Fruit fly (Drosophila melanogaster): ENCODE data around the gene CG14891.

Gene CG14891

dm6 chr3R:16564775-16565174, 6.5 kb upstream of the CG14891 start:
- no peak for TF ChIP-seq dpn (GFP tag; optimal IDR thresholded peaks at IDR 0.05)
- peak; percentile 95 for TF ChIP-seq Hey (tag; optimal IDR thresholded peaks at IDR 0.05)

DNA sequence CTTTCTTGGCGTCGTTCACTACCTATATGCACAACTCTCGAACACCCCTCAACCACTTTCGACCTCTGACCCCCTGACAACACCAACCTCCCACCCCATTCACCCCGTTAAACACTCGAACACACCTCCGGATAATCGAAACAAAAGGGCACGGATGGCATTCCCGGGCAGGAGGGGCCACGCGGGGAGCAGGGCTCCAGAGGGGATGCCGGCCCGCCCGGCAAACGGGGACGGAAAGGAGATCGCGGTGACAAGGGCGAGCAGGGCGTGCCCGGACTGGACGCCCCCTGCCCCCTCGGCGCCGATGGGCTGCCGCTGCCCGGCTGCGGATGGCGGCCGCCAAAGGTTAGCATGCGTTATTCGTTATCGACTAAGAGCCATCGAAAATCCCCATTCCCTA, 2.0 kb upstream of the CG14891 start:
- TF ChIP-seq dm (GFP tag; optimal IDR thresholded peaks at IDR 0.05), result no peak
- TF ChIP-seq CG15011 (GFP tag; optimal IDR thresholded peaks at IDR 0.05), result no peak
- no peak for TF ChIP-seq unc-4 (GFP tag; IDR thresholded peaks at IDR 0.05; ENCODE audit: partially characterized antibody)
- peak; percentile 79 for TF ChIP-seq crol (GFP tag; IDR thresholded peaks at IDR 0.05)
- TF ChIP-seq CG6254 (GFP tag; optimal IDR thresholded peaks at IDR 0.05), result no peak
- no peak for TF ChIP-seq CG17361 (GFP tag; IDR thresholded peaks at IDR 0.05)
- no peak for TF ChIP-seq tgo (GFP tag; IDR thresholded peaks at IDR 0.05)
- TF ChIP-seq salm (tag; optimal IDR thresholded peaks at IDR 0.05), result no peak
- no peak for TF ChIP-seq CG16815 (GFP tag; optimal IDR thresholded peaks at IDR 0.05)
- no peak for TF ChIP-seq yki (optimal IDR thresholded peaks at IDR 0.05)
- TF ChIP-seq Meics (GFP tag; optimal IDR thresholded peaks at IDR 0.05), result no peak
- TF ChIP-seq HLH3B (GFP tag; IDR thresholded peaks at IDR 0.05), result no peak
- no peak for TF ChIP-seq peb (GFP tag; IDR thresholded peaks at IDR 0.05)
- TF ChIP-seq onecut (GFP tag; IDR thresholded peaks at IDR 0.05), result no peak
- TF ChIP-seq Fer3 (tag; optimal IDR thresholded peaks at IDR 0.05), result no peak
- no peak for TF ChIP-seq CG32772 (GFP tag; IDR thresholded peaks at IDR 0.05)
- peak; percentile 39; the same call in 1 of the 2 replicates for TF ChIP-seq sisA (GFP tag; IDR thresholded peaks at IDR 0.05)
- no peak for TF ChIP-seq CG1603 (tag; optimal IDR thresholded peaks at IDR 0.05)
- no peak for TF ChIP-seq CG11093 (GFP tag; IDR thresholded peaks at IDR 0.05)
- TF ChIP-seq br (optimal IDR thresholded peaks at IDR 0.05), result no peak
- TF ChIP-seq Xbp1 (GFP tag; optimal IDR thresholded peaks at IDR 0.05), result no peak
- no peak for TF ChIP-seq CG12744 (GFP tag; optimal IDR thresholded peaks at IDR 0.05)
- TF ChIP-seq Hmx (GFP tag; optimal IDR thresholded peaks at IDR 0.05), result no peak
- TF ChIP-seq jigr1 (GFP tag; IDR thresholded peaks at IDR 0.05), result 0 out of 3 replicates have a peak, but pooled peaks have one; percentile 18
- TF ChIP-seq CG8478 (optimal IDR thresholded peaks at IDR 0.05), result no peak
- no peak for TF ChIP-seq NC2β (GFP tag; optimal IDR thresholded peaks at IDR 0.05)
- no peak for TF ChIP-seq CG2712 (tag; optimal IDR thresholded peaks at IDR 0.05)
- no peak for TF ChIP-seq Kr (GFP tag; optimal IDR thresholded peaks at IDR 0.05)
- no peak for TF ChIP-seq GATAe (GFP tag; conservative IDR thresholded peaks at IDR 0.05)
- TF ChIP-seq Asciz (GFP tag; optimal IDR thresholded peaks at IDR 0.05), result no peak
- TF ChIP-seq vfl (GFP tag; optimal IDR thresholded peaks at IDR 0.05), result no peak
- no peak for TF ChIP-seq ac (GFP tag; optimal IDR thresholded peaks at IDR 0.05)
- TF ChIP-seq Deaf1 (tag; optimal IDR thresholded peaks at IDR 0.05), result no peak
- TF ChIP-seq Hr39 (optimal IDR thresholded peaks at IDR 0.05), result peak; percentile 79
- TF ChIP-seq CoRest (tag; optimal IDR thresholded peaks at IDR 0.05), result no peak
- no peak for TF ChIP-seq CG3407 (GFP tag; optimal IDR thresholded peaks at IDR 0.05)
- TF ChIP-seq ewg (GFP tag; optimal IDR thresholded peaks at IDR 0.05), result no peak
- TF ChIP-seq Med (GFP tag), result peak; percentile 34
- TF ChIP-seq Sry-β (GFP tag; optimal IDR thresholded peaks at IDR 0.05), result no peak
- TF ChIP-seq BEAF-32 (GFP tag; optimal IDR thresholded peaks at IDR 0.05), result no peak
- TF ChIP-seq CG31224 (GFP tag; IDR thresholded peaks at IDR 0.05), result no peak
- no peak for TF ChIP-seq ci (GFP tag; IDR thresholded peaks at IDR 0.05)
- no peak for TF ChIP-seq CG18599 (GFP tag; optimal IDR thresholded peaks at IDR 0.05)
- no peak for TF ChIP-seq CG10959 (GFP tag; IDR thresholded peaks at IDR 0.05)
- TF ChIP-seq Lim3 (GFP tag; IDR thresholded peaks at IDR 0.05), result no peak
- TF ChIP-seq CG10654 (GFP tag; optimal IDR thresholded peaks at IDR 0.05), result no peak
- TF ChIP-seq schlank (tag; optimal IDR thresholded peaks at IDR 0.05), result no peak
- TF ChIP-seq h (optimal IDR thresholded peaks at IDR 0.05), result no peak
- no peak for TF ChIP-seq CG12155 (GFP tag; optimal IDR thresholded peaks at IDR 0.05)
- TF ChIP-seq CHES-1-like (GFP tag; optimal IDR thresholded peaks at IDR 0.05), result no peak
- no peak for TF ChIP-seq CG15696 (tag; optimal IDR thresholded peaks at IDR 0.05)

Measured in whole organism, embryonic.